Worm (Caenorhabditis elegans) whole organism, L1 larva: ENCODE results near the gene txt-18.

ENCODE experiments used
- C16A3.4 ChIP-seq: fragments of 150-350 bp; optimal IDR thresholded peaks from 2 replicates; lab custom pipeline; 2014; ENCODE audit warnings: missing biosample characterization, missing genetic modification characterization
- C34B4.2 ChIP-seq: sonication (generic microtip); optimal IDR thresholded peaks from 2 replicates; lab custom pipeline; 2017; ENCODE audit warnings: mild to moderate bottlenecking, missing genetic modification characterization, missing compliant biosample characterization
- F16B12.6 ChIP-seq: fragments of 150-350 bp; optimal IDR thresholded peaks from 2 replicates; lab custom pipeline; 2014; ENCODE audit warnings: missing biosample characterization, missing genetic modification characterization
- Y116A8C.19 ChIP-seq: sonication (generic microtip); optimal IDR thresholded peaks from 2 replicates; lab custom pipeline; 2016; ENCODE audit warnings: missing compliant biosample characterization, missing genetic modification characterization, borderline replicate concordance
- alr-1 ChIP-seq: fragments of 200-800 bp; sonication (Bioruptor generic); optimal IDR thresholded peaks from 2 replicates; lab custom pipeline; 2018; ENCODE audit warnings: borderline replicate concordance, mild to moderate bottlenecking, missing genetic modification characterization, missing compliant biosample characterization
- blmp-1 ChIP-seq: fragments of 150-350 bp; optimal IDR thresholded peaks from 2 replicates; lab custom pipeline; 2014; ENCODE audit warnings: missing biosample characterization, missing genetic modification characterization
- ceh-63 ChIP-seq: fragments of 200-800 bp; sonication (Bioruptor generic); optimal IDR thresholded peaks from 2 replicates; lab custom pipeline; 2018; ENCODE audit warnings: mild to moderate bottlenecking, missing genetic modification characterization, missing compliant biosample characterization
- ceh-82 ChIP-seq, 3 experiments: fragments of 150-350 bp in 1 of 3; sonication (generic microtip) in 2 of 3; optimal IDR thresholded peaks; 2 replicates each; lab custom pipeline; 2014 to 2017; ENCODE audit warnings: missing biosample characterization in 3 of 3, missing genetic modification characterization in 3 of 3
- dsc-1 ChIP-seq: sonication (generic microtip); optimal IDR thresholded peaks from 2 replicates; lab custom pipeline; 2016; ENCODE audit warnings: mild to moderate bottlenecking, missing genetic modification characterization, missing compliant biosample characterization
- efl-1 ChIP-seq, 4 experiments: fragments of 150-350 bp; optimal IDR thresholded peaks in 3 of 4; peaks in 1 of 4; 1 replicate in 1 of 4; 2 replicates in 3 of 4; lab custom pipeline; 2014; ENCODE audit warnings: missing biosample characterization in 2 of 4, missing genetic modification characterization in 2 of 4, missing genetic modification reagents in 2 of 4
- efl-3 ChIP-seq: fragments of 200-800 bp; sonication (Bioruptor generic); optimal IDR thresholded peaks from 2 replicates; lab custom pipeline; 2018; ENCODE audit warnings: mild to moderate bottlenecking, missing genetic modification characterization, missing compliant biosample characterization
- egl-13 ChIP-seq: sonication (generic microtip); optimal IDR thresholded peaks from 2 replicates; lab custom pipeline; 2016; ENCODE audit warnings: missing genotype, missing genetic modification reagents, missing genetic modification characterization, missing compliant biosample characterization
- fkh-10 ChIP-seq: sonication (generic microtip); optimal IDR thresholded peaks from 2 replicates; lab custom pipeline; 2017; ENCODE audit warnings: missing biosample characterization, missing genetic modification reagents, missing genetic modification characterization
- fos-1 ChIP-seq: fragments of 150-350 bp; optimal IDR thresholded peaks from 2 replicates; lab custom pipeline; 2014; ENCODE audit warnings: missing biosample characterization, missing genetic modification characterization
- grh-1 ChIP-seq: fragments of 200-800 bp; sonication (Bioruptor generic); IDR thresholded peaks from 2 replicates; pipeline ENCODE4 v1.3.6; 2022; ENCODE audit warnings: missing genetic modification reagents, missing genetic modification characterization, missing compliant biosample characterization
- hlh-17 ChIP-seq: fragments of 200-800 bp; sonication (Bioruptor generic); optimal IDR thresholded peaks from 2 replicates; lab custom pipeline; 2018; ENCODE audit warnings: missing genetic modification characterization, mild to moderate bottlenecking, missing compliant biosample characterization, moderate library complexity, borderline replicate concordance
- hlh-4 ChIP-seq: sonication (generic microtip); optimal IDR thresholded peaks from 2 replicates; lab custom pipeline; 2016; ENCODE audit warnings: mild to moderate bottlenecking, missing genetic modification characterization, missing compliant biosample characterization
- hpl-2 ChIP-seq: fragments of 150-350 bp; optimal IDR thresholded peaks from 2 replicates; lab custom pipeline; 2014; ENCODE audit warnings: missing biosample characterization, missing genetic modification reagents, missing genetic modification characterization
- isw-1 ChIP-seq: fragments of 200-800 bp; sonication (Bioruptor generic); IDR thresholded peaks from 2 replicates; pipeline ENCODE4 v1.3.6; 2022; ENCODE audit warnings: missing genetic modification characterization, missing compliant biosample characterization
- lin-15B ChIP-seq: fragments of 150-350 bp; sonication (generic microtip); optimal IDR thresholded peaks from 3 replicates; lab custom pipeline; 2014; ENCODE audit warnings: missing biosample characterization, missing genetic modification characterization
- lin-35 ChIP-seq, 2 experiments: fragments of 150-350 bp; optimal IDR thresholded peaks; 2 replicates each; lab custom pipeline; 2014; ENCODE audit warnings: missing biosample characterization in 2 of 2, missing genetic modification characterization in 2 of 2, missing genetic modification reagents in 2 of 2
- lir-3 ChIP-seq: sonication (generic microtip); optimal IDR thresholded peaks from 2 replicates; lab custom pipeline; 2016; ENCODE audit warnings: mild to moderate bottlenecking, missing genetic modification characterization, moderate library complexity, missing compliant biosample characterization; ENCODE audit not compliant: poor library complexity
- mab-9 ChIP-seq: fragments of 200-800 bp; sonication (Bioruptor generic); IDR thresholded peaks from 2 replicates; pipeline ENCODE4 v1.3.6; 2022; ENCODE audit warnings: missing genetic modification reagents, missing genetic modification characterization, missing compliant biosample characterization
- mdl-1 ChIP-seq, 2 experiments: fragments of 150-350 bp; optimal IDR thresholded peaks; 2 replicates each; lab custom pipeline; 2014 to 2017; ENCODE audit warnings: missing biosample characterization in 2 of 2, missing genetic modification characterization in 2 of 2, inconsistent platforms in 1 of 2
- mep-1 ChIP-seq: fragments of 150-350 bp; optimal IDR thresholded peaks from 2 replicates; lab custom pipeline; 2014; ENCODE audit warnings: missing biosample characterization, missing genetic modification characterization
- nhr-19 ChIP-seq: fragments of 200-800 bp; sonication (Bioruptor generic); conservative IDR thresholded peaks from 2 replicates; pipeline ENCODE4 v1.3.6; 2022; ENCODE audit warnings: missing genetic modification characterization, missing compliant biosample characterization
- nhr-20 ChIP-seq: sonication (generic microtip); optimal IDR thresholded peaks from 2 replicates; lab custom pipeline; 2016; ENCODE audit warnings: mild to moderate bottlenecking, missing genetic modification characterization, missing compliant biosample characterization
- nhr-76 ChIP-seq: sonication (generic microtip); optimal IDR thresholded peaks from 2 replicates; lab custom pipeline; 2017; ENCODE audit warnings: missing biosample characterization, missing genetic modification characterization
- nhr-84 ChIP-seq: sonication (generic microtip); optimal IDR thresholded peaks from 2 replicates; lab custom pipeline; 2017; ENCODE audit warnings: missing biosample characterization, missing genetic modification characterization
- nhr-90 ChIP-seq: sonication (generic microtip); optimal IDR thresholded peaks from 2 replicates; lab custom pipeline; 2016; ENCODE audit warnings: mild to moderate bottlenecking, missing genetic modification characterization, missing compliant biosample characterization; ENCODE audit not compliant: poor library complexity
- pag-3 ChIP-seq: sonication (generic microtip); optimal IDR thresholded peaks from 2 replicates; lab custom pipeline; 2017; ENCODE audit warnings: missing genetic modification characterization, mild to moderate bottlenecking, missing compliant biosample characterization, antibody characterized with exemption, borderline replicate concordance; ENCODE audit not compliant: insufficient read depth
- pax-3 ChIP-seq: fragments of 200-800 bp; sonication (Bioruptor generic); optimal IDR thresholded peaks from 2 replicates; lab custom pipeline; 2018; ENCODE audit warnings: mild to moderate bottlenecking, missing genetic modification characterization, moderate library complexity, missing compliant biosample characterization
- pqm-1 ChIP-seq: sonication (generic microtip); optimal IDR thresholded peaks from 3 replicates; lab custom pipeline; 2017; ENCODE audit warnings: missing biosample characterization, missing genetic modification characterization
- sox-4 ChIP-seq: sonication (generic microtip); optimal IDR thresholded peaks from 2 replicates; lab custom pipeline; 2016; ENCODE audit warnings: missing genetic modification characterization, missing compliant biosample characterization
- sptf-1 ChIP-seq: fragments of 150-350 bp; optimal IDR thresholded peaks from 2 replicates; lab custom pipeline; 2014; ENCODE audit warnings: missing biosample characterization, missing genetic modification characterization
- sup-37 ChIP-seq: fragments of 200-800 bp; sonication (Bioruptor generic); optimal IDR thresholded peaks from 2 replicates; lab custom pipeline; 2018; ENCODE audit warnings: mild to moderate bottlenecking, missing genetic modification characterization, missing compliant biosample characterization
- swsn-7 ChIP-seq: sonication (generic microtip); optimal IDR thresholded peaks from 2 replicates; lab custom pipeline; 2016; ENCODE audit warnings: missing genetic modification characterization, missing compliant biosample characterization
- unc-130 ChIP-seq: fragments of 150-350 bp; optimal IDR thresholded peaks from 2 replicates; lab custom pipeline; 2017; ENCODE audit warnings: missing biosample characterization, missing genetic modification characterization, inconsistent platforms
- unc-30 ChIP-seq: sonication (generic microtip); optimal IDR thresholded peaks from 2 replicates; lab custom pipeline; 2017; ENCODE audit warnings: missing biosample characterization, missing genetic modification characterization
- unc-62 ChIP-seq: fragments of 150-350 bp; optimal IDR thresholded peaks from 2 replicates; lab custom pipeline; 2014; ENCODE audit warnings: missing biosample characterization, missing genetic modification reagents, missing genetic modification characterization
- unc-86 ChIP-seq: sonication (generic microtip); optimal IDR thresholded peaks from 2 replicates; lab custom pipeline; 2016; ENCODE audit warnings: missing genetic modification characterization, missing compliant biosample characterization
- unc-98 ChIP-seq: fragments of 200-800 bp; sonication (Bioruptor generic); IDR thresholded peaks from 2 replicates; pipeline ENCODE4 v1.3.6; 2022; ENCODE audit warnings: missing genetic modification characterization, missing compliant biosample characterization
- vab-15 ChIP-seq: sonication (generic microtip); optimal IDR thresholded peaks from 2 replicates; lab custom pipeline; 2017; ENCODE audit warnings: missing genotype, mild to moderate bottlenecking, missing genetic modification characterization, missing compliant biosample characterization
- xbp-1 ChIP-seq: sonication (generic microtip); optimal IDR thresholded peaks from 2 replicates; lab custom pipeline; 2016; ENCODE audit warnings: missing genetic modification characterization, missing compliant biosample characterization
- zip-4 ChIP-seq: fragments of 200-800 bp; sonication (Bioruptor generic); optimal IDR thresholded peaks from 2 replicates; lab custom pipeline; 2018; ENCODE audit warnings: mild to moderate bottlenecking, missing genetic modification characterization, moderate library complexity, missing compliant biosample characterization
- ztf-11 ChIP-seq, 2 experiments: sonication (generic microtip); optimal IDR thresholded peaks; 2 replicates each; lab custom pipeline; 2016 to 2017; ENCODE audit warnings: missing genetic modification characterization in 2 of 2, missing biosample characterization in 1 of 2, missing compliant biosample characterization in 1 of 2
- ztf-4 ChIP-seq: fragments of 150-350 bp; optimal IDR thresholded peaks from 2 replicates; lab custom pipeline; 2014; ENCODE audit warnings: missing biosample characterization, missing genetic modification characterization

Gene txt-18

ce11 chrII:6328672-6329071 lies 15.2 kb upstream of the txt-18 start (continued):
- TF ChIP-seq C16A3.4 (tag; lab: Kevin White, UChicago) (no peak), nhr-20 (peak; percentile 4), dsc-1 (tag; lab: Kevin White, UChicago) (no peak), pax-3 (tag; lab: Kevin White, UChicago) (no peak), unc-30 (tag; lab: Kevin White, UChicago) (no peak), nhr-76 (tag; lab: Kevin White, UChicago) (no peak), vab-15 (tag; lab: Kevin White, UChicago) (no peak), efl-1 (optimal IDR thresholded peaks at IDR 0.05; lab: Kevin White, UChicago) (no peak), efl-1 (GFP tag; optimal IDR thresholded peaks at IDR 0.05 in 1 of 2; lab: Kevin White, UChicago) (peak in 1 of 2 experiments; percentile 43), mep-1 (tag; lab: Kevin White, UChicago) (no peak), mdl-1 (tag; optimal IDR thresholded peaks at IDR 0.05; lab: Kevin White, UChicago) (no peak), blmp-1 (no peak), mab-9 (GFP tag; lab: Robert Waterston, UW) (no peak), pqm-1 (tag; lab: Kevin White, UChicago) (peak; percentile 37), lir-3 (tag; lab: Kevin White, UChicago) (no peak), hlh-4 (tag; lab: Kevin White, UChicago) (no peak), C34B4.2 (tag; lab: Kevin White, UChicago) (no peak)

- TF ChIP-seq unc-130 (peak; percentile 90), efl-1 (optimal IDR thresholded peaks at IDR 0.05; lab: Kevin White, UChicago) (peak; percentile 91 to 92), efl-1 (GFP tag; optimal IDR thresholded peaks at IDR 0.05 in 1 of 2; lab: Kevin White, UChicago) (peak; percentile 84 to 98), efl-3 (GFP tag; lab: Kevin White, UChicago) (no peak), nhr-19 (GFP tag; lab: Robert Waterston, UW) (peak; percentile 92), nhr-90 (tag; lab: Kevin White, UChicago) (peak; percentile 93), blmp-1 (peak; percentile 56), fkh-10 (GFP tag; lab: Kevin White, UChicago) (peak; percentile 91), lir-3 (tag; lab: Kevin White, UChicago) (peak; percentile 71), sptf-1 (tag; lab: Kevin White, UChicago) (no peak), nhr-84 (tag; lab: Kevin White, UChicago) (no peak), sox-4 (tag; lab: Kevin White, UChicago) (peak; percentile 83), nhr-76 (tag; lab: Kevin White, UChicago) (no peak), fos-1 (tag; lab: Kevin White, UChicago) (peak; percentile 95), ztf-11 (tag; optimal IDR thresholded peaks at IDR 0.05; lab: Kevin White, UChicago) (peak in 1 of 2 experiments; percentile 84), isw-1 (peak; percentile 89), hpl-2 (peak; percentile 87), ztf-4 (tag; lab: Kevin White, UChicago) (peak; percentile 87), grh-1 (GFP tag; lab: Robert Waterston, UW) (peak; percentile 84), pag-3 (tag; lab: Kevin White, UChicago) (no peak), lin-15B (peak; percentile 76), sup-37 (GFP tag; lab: Kevin White, UChicago) (peak; percentile 71), F16B12.6 (tag; lab: Kevin White, UChicago) (peak; percentile 73), swsn-7 (tag; lab: Kevin White, UChicago) (peak; percentile 96), ceh-63 (no peak), Y116A8C.19 (tag; lab: Kevin White, UChicago) (no peak), unc-86 (peak; percentile 96), egl-13 (peak; percentile 92), hlh-17 (no peak), zip-4 (GFP tag; lab: Kevin White, UChicago) (peak; percentile 70), xbp-1 (tag; lab: Kevin White, UChicago) (peak; percentile 95), lin-35 (GFP tag; optimal IDR thresholded peaks at IDR 0.05; lab: Kevin White, UChicago) (peak; percentile 91 to 94), ceh-82 (tag; optimal IDR thresholded peaks at IDR 0.05; lab: Kevin White, UChicago) (peak; percentile 85 to 96 (median 92)), alr-1 (no peak), C16A3.4 (tag; lab: Kevin White, UChicago) (peak; percentile 95), unc-62 (GFP tag; lab: Kevin White, UChicago) (peak; percentile 25), unc-98 (GFP tag; lab: Robert Waterston, UW) (no peak)
These were observed 12.5 kb upstream of the txt-18 start, which contains the start of gene set-4 for ce11 chrII:6331222-6331830. Gene set-4 (minus strand): TSS chrII:6331341.
